5 fruit fly cellular contexts compared by ENCODE assay signal in the genomic region with DNA sequence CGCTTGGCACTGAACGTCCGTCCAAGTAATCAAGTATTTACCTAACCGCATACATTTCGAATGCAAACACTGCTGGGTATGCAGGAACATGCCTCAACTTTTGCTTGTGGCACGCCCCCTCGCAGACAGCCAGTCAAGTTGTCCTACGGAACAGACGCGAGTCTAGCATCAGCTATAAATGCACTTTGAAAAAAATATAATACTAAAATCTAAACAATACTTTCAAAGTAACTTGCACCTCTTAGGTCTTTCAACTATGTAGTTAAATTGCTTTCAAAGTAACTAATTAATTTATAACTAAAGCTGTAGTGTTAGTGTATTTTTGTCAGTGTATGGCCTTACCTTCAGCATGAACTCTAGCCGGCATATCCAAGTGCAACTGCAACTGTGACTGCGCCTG.
TF ChIP-seq lines count a peak whose summit lies in the region.

No protein-coding gene starts in this region.

TF ChIP-seq in whole organism, adult, 20 proteins besides CTCF, POLR2A, EP300 and RAD21 (continued from another document):
- no peak for TF ChIP-seq tj (GFP tag; optimal IDR thresholded peaks at IDR 0.05; lab: Kevin White, UChicago)
- peak; percentile 10 for TF ChIP-seq Clk (GFP tag; optimal IDR thresholded peaks at IDR 0.05; lab: Kevin White, UChicago)

TF ChIP-seq in whole organism, embryonic, 481 proteins besides CTCF, POLR2A, EP300 and RAD21 (continued from another document):
- TF ChIP-seq unc-4 (GFP tag; IDR thresholded peaks at IDR 0.05; lab: Robert Waterston, UW; ENCODE audit: partially characterized antibody) (no peak), trem (tag; optimal IDR thresholded peaks at IDR 0.05; lab: Kevin White, UChicago) (no peak), al (GFP tag; IDR thresholded peaks at IDR 0.05; lab: Robert Waterston, UW) (no peak), Neu2 (GFP tag; optimal IDR thresholded peaks at IDR 0.05; lab: Kevin White, UChicago; ENCODE audit: borderline replicate concordance) (no peak), Atf6 (GFP tag; IDR thresholded peaks at IDR 0.05; lab: Robert Waterston, UW) (no peak), phol (tag; optimal IDR thresholded peaks at IDR 0.05; lab: Kevin White, UChicago) (no peak), Sin3A (optimal IDR thresholded peaks at IDR 0.05; lab: Kevin White, UChicago) (no peak), gem (tag; optimal IDR thresholded peaks at IDR 0.05; lab: Kevin White, UChicago) (peak; percentile 2), sima (GFP tag; optimal IDR thresholded peaks at IDR 0.05; lab: Kevin White, UChicago) (no peak), CG17328 (GFP tag; IDR thresholded peaks at IDR 0.05; lab: Robert Waterston, UW) (no peak), CG1792 (GFP tag; optimal IDR thresholded peaks at IDR 0.05; lab: Kevin White, UChicago) (no peak), usp (GFP tag; optimal IDR thresholded peaks at IDR 0.05; lab: Kevin White, UChicago) (no peak), h (optimal IDR thresholded peaks at IDR 0.05; lab: Kevin White, UChicago) (no peak), sna (GFP tag; IDR thresholded peaks at IDR 0.05; lab: Robert Waterston, UW; ENCODE audit: partially characterized antibody) (no peak), ab (GFP tag; optimal IDR thresholded peaks at IDR 0.05; lab: Kevin White, UChicago) (no peak), Xrp1 (GFP tag; IDR thresholded peaks at IDR 0.05; lab: Robert Waterston, UW) (peak; percentile 21; the same call in 1 of the 2 replicates), amos (GFP tag; IDR thresholded peaks at IDR 0.05; lab: Robert Waterston, UW; ENCODE audit: partially characterized antibody) (no peak), Med (GFP tag; lab: Kevin White, UChicago) (peak; percentile 56), nom (GFP tag; optimal IDR thresholded peaks at IDR 0.05; lab: Kevin White, UChicago) (peak; percentile 77)

TF ChIP-seq in whole organism, prepupa, 60 proteins besides CTCF, POLR2A, EP300 and RAD21 (continued from another document and continues in another):
- TF ChIP-seq CG32006 (GFP tag; optimal IDR thresholded peaks at IDR 0.05; lab: Kevin White, UChicago) (peak; percentile 67), acj6 (GFP tag; optimal IDR thresholded peaks at IDR 0.05; lab: Kevin White, UChicago) (peak; percentile 72), CG15336 (GFP tag; IDR thresholded peaks at IDR 0.05; lab: Robert Waterston, UW) (peak; percentile 83), topi (GFP tag; optimal IDR thresholded peaks at IDR 0.05; lab: Kevin White, UChicago) (peak; percentile 53), CG3032 (tag; optimal IDR thresholded peaks at IDR 0.05; lab: Kevin White, UChicago) (peak; percentile 90), CG7368 (GFP tag; optimal IDR thresholded peaks at IDR 0.05; lab: Kevin White, UChicago) (peak; percentile 63), CG1621 (tag; optimal IDR thresholded peaks at IDR 0.05; lab: Kevin White, UChicago) (peak; percentile 80), eg (GFP tag; IDR thresholded peaks at IDR 0.05; lab: Robert Waterston, UW) (peak; percentile 85), Eip78C (GFP tag; lab: Kevin White, UChicago) (peak; percentile 94), Hr39 (GFP tag; optimal IDR thresholded peaks at IDR 0.05; lab: Kevin White, UChicago) (no peak), esn (GFP tag; optimal IDR thresholded peaks at IDR 0.05; lab: Kevin White, UChicago) (peak; percentile 28), vri (GFP tag; optimal IDR thresholded peaks at IDR 0.05; lab: Kevin White, UChicago) (no peak), CG8119 (GFP tag; IDR thresholded peaks at IDR 0.05; lab: Robert Waterston, UW) (peak; percentile 84), CG6808 (GFP tag; optimal IDR thresholded peaks at IDR 0.05; lab: Kevin White, UChicago) (peak; percentile 89), Hr38 (GFP tag; optimal IDR thresholded peaks at IDR 0.05; lab: Kevin White, UChicago) (no peak), salr (GFP tag; optimal IDR thresholded peaks at IDR 0.05; lab: Kevin White, UChicago) (peak; percentile 19 to 66), CG6276 (GFP tag; optimal IDR thresholded peaks at IDR 0.05; lab: Kevin White, UChicago) (peak; percentile 33), Ets96B (tag; optimal IDR thresholded peaks at IDR 0.05; lab: Kevin White, UChicago) (peak; percentile 94), Gug (GFP tag; IDR thresholded peaks at IDR 0.05; lab: Robert Waterston, UW) (peak; percentile 72), OdsH (GFP tag; optimal IDR thresholded peaks at IDR 0.05; lab: Kevin White, UChicago) (peak; percentile 70), CG11294 (GFP tag; IDR thresholded peaks at IDR 0.05; lab: Robert Waterston, UW) (no peak), ss (GFP tag; optimal IDR thresholded peaks at IDR 0.05; lab: Kevin White, UChicago) (peak; percentile 85 to 86), CG31627 (GFP tag; optimal IDR thresholded peaks at IDR 0.05; lab: Kevin White, UChicago) (no peak), CG9139 (GFP tag; optimal IDR thresholded peaks at IDR 0.05; lab: Kevin White, UChicago) (peak; percentile 89), CG8632 (GFP tag; optimal IDR thresholded peaks at IDR 0.05; lab: Kevin White, UChicago) (peak; percentile 47), Sox102F (GFP tag; optimal IDR thresholded peaks at IDR 0.05; lab: Kevin White, UChicago) (no peak), Ets21C (GFP tag; optimal IDR thresholded peaks at IDR 0.05; lab: Kevin White, UChicago) (no peak), CG10631 (GFP tag; optimal IDR thresholded peaks at IDR 0.05; lab: Kevin White, UChicago) (peak; percentile 84), net (GFP tag; optimal IDR thresholded peaks at IDR 0.05; lab: Kevin White, UChicago) (peak; percentile 42), Smox (GFP tag; optimal IDR thresholded peaks at IDR 0.05; lab: Kevin White, UChicago) (peak; percentile 25), CG6854 (GFP tag; optimal IDR thresholded peaks at IDR 0.05; lab: Kevin White, UChicago) (no peak), achi (GFP tag; optimal IDR thresholded peaks at IDR 0.05; lab: Kevin White, UChicago) (peak; percentile 81), CG16779 (tag; optimal IDR thresholded peaks at IDR 0.05; lab: Kevin White, UChicago) (peak; percentile 63), CG11762 (GFP tag; optimal IDR thresholded peaks at IDR 0.05; lab: Kevin White, UChicago; ENCODE audit: insufficient read depth) (peak; percentile 72), spab (GFP tag; optimal IDR thresholded peaks at IDR 0.05; lab: Kevin White, UChicago) (peak; percentile 88), fkh (GFP tag; optimal IDR thresholded peaks at IDR 0.05; lab: Kevin White, UChicago) (no peak)

TF ChIP-seq in whole organism, pupa, 21 proteins besides CTCF, POLR2A, EP300 and RAD21 (continued from another document):
- peak; percentile 82 for TF ChIP-seq CG15710 (tag; optimal IDR thresholded peaks at IDR 0.05; lab: Kevin White, UChicago)

TF ChIP-seq in whole organism, wandering third instar larva, 38 proteins besides CTCF, POLR2A, EP300 and RAD21 (continued from another document):
- no peak for TF ChIP-seq usp (GFP tag; optimal IDR thresholded peaks at IDR 0.05; lab: Kevin White, UChicago)
- TF ChIP-seq Sp1 (GFP tag; optimal IDR thresholded peaks at IDR 0.05; lab: Kevin White, UChicago) = no peak
- no peak for TF ChIP-seq Rel (GFP tag; optimal IDR thresholded peaks at IDR 0.05; lab: Kevin White, UChicago)
- TF ChIP-seq Rel (tag; optimal IDR thresholded peaks at IDR 0.05; lab: Kevin White, UChicago) = no peak
